Worm (Caenorhabditis elegans) whole organism, L4 larva: ENCODE data around the gene C34C12.8.
"Not testable (repeated sequence)": the region's sequence is repeated elsewhere in the genome, so short reads cannot be mapped to it uniquely, and the experiment has no call there.

Experiments
- F10B5.3 ChIP-seq: sonication (generic microtip); optimal IDR thresholded peaks from 2 replicates; lab custom pipeline; 2016; ENCODE audit warnings: mild to moderate bottlenecking, missing genetic modification characterization, missing compliant biosample characterization
- F44E2.7 ChIP-seq: fragments of 200-800 bp; sonication (Bioruptor generic); IDR thresholded peaks from 2 replicates; pipeline ENCODE4 v2.1.2; 2022; ENCODE audit warnings: missing genetic modification characterization, missing compliant biosample characterization
- Y105C5A.15 ChIP-seq: fragments of 200-800 bp; sonication (Bioruptor generic); IDR thresholded peaks from 2 replicates; pipeline ENCODE4 v1.3.6; 2022; ENCODE audit warnings: missing genetic modification characterization, missing compliant biosample characterization
- aha-1 ChIP-seq: fragments of 150-350 bp; peaks from one replicate; lab custom pipeline; 2014; ENCODE audit warnings: missing biosample characterization, missing genetic modification characterization
- ama-1 ChIP-seq: fragments of 150-350 bp; optimal IDR thresholded peaks from 2 replicates; lab custom pipeline; 2014; ENCODE audit warnings: inconsistent platforms, mixed read lengths
- attf-4 ChIP-seq: sonication (generic microtip); optimal IDR thresholded peaks from 3 replicates; lab custom pipeline; 2017; ENCODE audit warnings: missing biosample characterization, missing genetic modification characterization
- ceh-20 ChIP-seq: fragments of 200-800 bp; sonication (Bioruptor generic); IDR thresholded peaks from 2 replicates; pipeline ENCODE4 v1.3.6; 2022; ENCODE audit warnings: missing genetic modification reagents, missing genetic modification characterization, missing compliant biosample characterization
- ceh-28 ChIP-seq: fragments of 150-350 bp; optimal IDR thresholded peaks from 2 replicates; lab custom pipeline; 2014; ENCODE audit warnings: missing biosample characterization, missing genetic modification reagents, missing genetic modification characterization
- ceh-44 ChIP-seq: fragments of 200-800 bp; sonication (Bioruptor generic); IDR thresholded peaks from 2 replicates; pipeline ENCODE4 v1.3.6; 2022; ENCODE audit warnings: missing genetic modification reagents, missing genetic modification characterization, missing compliant biosample characterization
- ceh-82 ChIP-seq: sonication (generic microtip); optimal IDR thresholded peaks from 2 replicates; lab custom pipeline; 2017; ENCODE audit warnings: missing biosample characterization, missing genetic modification characterization
- cey-2 ChIP-seq: sonication (generic microtip); optimal IDR thresholded peaks from 3 replicates; lab custom pipeline; 2017; ENCODE audit warnings: missing genetic modification characterization, mild to moderate bottlenecking, missing compliant biosample characterization, antibody characterized with exemption, borderline replicate concordance; ENCODE audit not compliant: insufficient read depth
- dmd-6 ChIP-seq: fragments of 200-800 bp; sonication (Bioruptor generic); IDR thresholded peaks from 2 replicates; pipeline ENCODE4 v1.3.6; 2022; ENCODE audit warnings: missing genetic modification reagents, missing genetic modification characterization, missing compliant biosample characterization
- dmd-8 ChIP-seq: fragments of 200-800 bp; sonication (Bioruptor generic); IDR thresholded peaks from 2 replicates; pipeline ENCODE4 v1.3.6; 2022; ENCODE audit warnings: missing genetic modification characterization, missing compliant biosample characterization
- dmd-9 ChIP-seq: fragments of 200-800 bp; sonication (Bioruptor generic); IDR thresholded peaks from 2 replicates; pipeline ENCODE4 v1.3.6; 2022; ENCODE audit warnings: missing genetic modification reagents, missing genetic modification characterization, missing compliant biosample characterization
- duxl-1 ChIP-seq: sonication (generic microtip); optimal IDR thresholded peaks from 2 replicates; lab custom pipeline; 2016; ENCODE audit warnings: mild to moderate bottlenecking, missing genetic modification characterization, moderate library complexity, missing compliant biosample characterization; ENCODE audit not compliant: poor library complexity
- fos-1 ChIP-seq: fragments of 150-350 bp; optimal IDR thresholded peaks from 2 replicates; lab custom pipeline; 2014; ENCODE audit warnings: missing biosample characterization, missing genetic modification characterization
- hif-1 ChIP-seq, 2 experiments: sonication (generic microtip); optimal IDR thresholded peaks; 2 replicates each; lab custom pipeline; 2016 to 2017; ENCODE audit warnings: missing compliant biosample characterization in 2 of 2, missing genetic modification characterization in 2 of 2, missing genetic modification reagents in 2 of 2, missing genotype in 2 of 2, mild to moderate bottlenecking in 1 of 2
- hlh-11 ChIP-seq: fragments of 200-800 bp; sonication (Bioruptor generic); optimal IDR thresholded peaks from 2 replicates; lab custom pipeline; 2018; ENCODE audit warnings: mild to moderate bottlenecking, missing genetic modification characterization, missing compliant biosample characterization
- hlh-30 ChIP-seq: sonication (generic microtip); optimal IDR thresholded peaks from 2 replicates; lab custom pipeline; 2017; ENCODE audit warnings: antibody characterized with exemption, mild to moderate bottlenecking, missing genetic modification characterization, missing compliant biosample characterization; ENCODE audit not compliant: insufficient read depth
- lin-15B ChIP-seq: fragments of 150-350 bp; sonication (generic microtip); optimal IDR thresholded peaks from 3 replicates; lab custom pipeline; 2014; ENCODE audit warnings: missing biosample characterization, missing genetic modification characterization
- lin-29 ChIP-seq: fragments of 200-800 bp; sonication (Bioruptor generic); IDR thresholded peaks from 2 replicates; pipeline ENCODE4 v1.3.6; 2022; ENCODE audit warnings: missing genetic modification reagents, missing genetic modification characterization, missing compliant biosample characterization
- lir-3 ChIP-seq: sonication (generic microtip); optimal IDR thresholded peaks from 2 replicates; lab custom pipeline; 2016; ENCODE audit warnings: mild to moderate bottlenecking, missing genetic modification characterization, missing compliant biosample characterization
- lsy-2 ChIP-seq, 2 experiments: fragments of 150-350 bp in 1 of 2; sonication (generic microtip) in 1 of 2; optimal IDR thresholded peaks; 2 replicates each; lab custom pipeline; 2014 to 2017; ENCODE audit warnings: missing biosample characterization in 2 of 2, missing genetic modification characterization in 2 of 2
- madf-5 ChIP-seq, 2 experiments: fragments of 200-800 bp; sonication (Bioruptor generic); IDR thresholded peaks; 2 replicates each; pipeline ENCODE4 v1.3.6; 2022; ENCODE audit warnings: missing compliant biosample characterization in 2 of 2, missing genetic modification characterization in 2 of 2
- mdl-1 ChIP-seq, 2 experiments: fragments of 150-350 bp in 1 of 2; sonication (generic microtip) in 1 of 2; optimal IDR thresholded peaks; 2 replicates each; lab custom pipeline; 2014 to 2017; ENCODE audit warnings: missing biosample characterization in 2 of 2, missing genetic modification characterization in 2 of 2
- mdt-29 ChIP-seq: fragments of 200-800 bp; sonication (Bioruptor generic); IDR thresholded peaks from 2 replicates; pipeline ENCODE4 v1.3.6; 2022; ENCODE audit warnings: missing genetic modification reagents, missing genetic modification characterization, missing compliant biosample characterization
- mep-1 ChIP-seq: fragments of 150-350 bp; sonication (generic microtip); optimal IDR thresholded peaks from 3 replicates; lab custom pipeline; 2014; ENCODE audit warnings: missing biosample characterization, missing genetic modification characterization
- mxl-3 ChIP-seq: fragments of 200-800 bp; sonication (Bioruptor generic); optimal IDR thresholded peaks from 2 replicates; lab custom pipeline; 2018; ENCODE audit warnings: mild to moderate bottlenecking, missing genetic modification characterization, missing compliant biosample characterization
- nhr-28 ChIP-seq: fragments of 150-350 bp; optimal IDR thresholded peaks from 2 replicates; lab custom pipeline; 2014; ENCODE audit warnings: missing biosample characterization, missing genetic modification characterization
- nhr-41 ChIP-seq: fragments of 200-800 bp; sonication (Bioruptor generic); IDR thresholded peaks from 2 replicates; pipeline ENCODE4 v1.3.6; 2022; ENCODE audit warnings: missing genetic modification reagents, missing genetic modification characterization, missing compliant biosample characterization
- nhr-77 ChIP-seq: fragments of 150-350 bp; optimal IDR thresholded peaks from 2 replicates; lab custom pipeline; 2014; ENCODE audit warnings: missing biosample characterization, missing genetic modification characterization
- pqm-1 ChIP-seq: sonication (generic microtip); optimal IDR thresholded peaks from 2 replicates; lab custom pipeline; 2017; ENCODE audit warnings: missing biosample characterization, missing genetic modification characterization
- rbr-2 ChIP-seq: sonication (generic microtip); optimal IDR thresholded peaks from 2 replicates; lab custom pipeline; 2016; ENCODE audit warnings: missing genotype, missing genetic modification characterization, missing compliant biosample characterization
- set-16 ChIP-seq: fragments of 200-800 bp; sonication (Bioruptor generic); IDR thresholded peaks from 2 replicates; pipeline ENCODE4 v1.3.6; 2022; ENCODE audit warnings: missing genetic modification reagents, missing genetic modification characterization, missing compliant biosample characterization
- spr-1 ChIP-seq: sonication (generic microtip); optimal IDR thresholded peaks from 2 replicates; lab custom pipeline; 2016; ENCODE audit warnings: mild to moderate bottlenecking, missing genetic modification characterization, missing compliant biosample characterization
- unc-39 ChIP-seq: sonication (generic microtip); optimal IDR thresholded peaks from 2 replicates; lab custom pipeline; 2017; ENCODE audit warnings: missing biosample characterization, missing genetic modification characterization
- unc-62 ChIP-seq, 3 experiments: fragments of 150-350 bp in 1 of 3; sonication (generic microtip); optimal IDR thresholded peaks in 2 of 3; peaks in 1 of 3; 1 replicate in 1 of 3; 2 replicates in 2 of 3; lab custom pipeline; 2014 to 2017; ENCODE audit warnings: missing biosample characterization in 3 of 3, missing genetic modification characterization in 3 of 3, missing genetic modification reagents in 3 of 3, missing genotype in 1 of 3
- vab-7 ChIP-seq: fragments of 200-800 bp; sonication (Bioruptor generic); IDR thresholded peaks from 2 replicates; pipeline ENCODE4 v1.3.6; 2022; ENCODE audit warnings: missing genetic modification reagents, missing genetic modification characterization, missing compliant biosample characterization
- ztf-11 ChIP-seq: fragments of 150-350 bp; optimal IDR thresholded peaks from 2 replicates; lab custom pipeline; 2014; ENCODE audit warnings: missing biosample characterization, missing genetic modification characterization

Gene C34C12.8

ce11 chrIII:3428574-3428973 is 31.6 kb upstream of the C34C12.8 start:
- TF ChIP-seq dmd-8 (GFP tag; lab: Robert Waterston, UW) (no peak), unc-62 (GFP tag; optimal IDR thresholded peaks at IDR 0.05 in 1 of 2; lab: Kevin White, UChicago) (peak in 1 of 2 experiments; percentile 95), unc-62 (tag; optimal IDR thresholded peaks at IDR 0.05; lab: Kevin White, UChicago) (no peak)

ce11 chrIII:3429761-3430160 is 30.4 kb upstream of the C34C12.8 start:
- TF ChIP-seq duxl-1 (tag; lab: Kevin White, UChicago) (no peak), ceh-28 (tag; lab: Kevin White, UChicago) (peak; percentile 82)
- TF ChIP-seq, all 104 proteins: peak for 1

ce11 chrIII:3430667-3431066 is 29.5 kb upstream of the C34C12.8 start:
- TF ChIP-seq lin-29, result no peak
- peak; percentile 61 for TF ChIP-seq ceh-28 (tag; lab: Kevin White, UChicago)

- TF ChIP-seq mxl-3 (GFP tag; lab: Kevin White, UChicago), result no peak
- no peak for TF ChIP-seq fos-1 (tag; lab: Kevin White, UChicago)
Measured at ce11 chrIII:3431385-3431784, 28.8 kb upstream of the C34C12.8 start, which contains the start of gene K01A11.1. Gene K01A11.1 (minus strand): TSS chrIII:3431485.

- peak in 1 of 2 experiments; percentile 57 for TF ChIP-seq unc-62 (GFP tag; optimal IDR thresholded peaks at IDR 0.05 in 1 of 2; lab: Kevin White, UChicago)
- not testable (repeated sequence) for TF ChIP-seq unc-62 (tag; optimal IDR thresholded peaks at IDR 0.05; lab: Kevin White, UChicago)
- peak; percentile 84 for TF ChIP-seq set-16
- TF ChIP-seq, all 104 proteins: peak for 2; not testable (repeated sequence) for 102
Measured at ce11 chrIII:3433487-3434131, 26.6 kb upstream of the C34C12.8 start.

ce11 chrIII:3435152-3435551 is 25.1 kb upstream of the C34C12.8 start:
- TF ChIP-seq ceh-20, result no peak
- no peak for TF ChIP-seq F10B5.3
- peak in 1 of 2 experiments; percentile 4 for TF ChIP-seq lsy-2 (tag; optimal IDR thresholded peaks at IDR 0.05; lab: Kevin White, UChicago)
- peak in 1 of 2 experiments; percentile 51 for TF ChIP-seq mdl-1 (tag; optimal IDR thresholded peaks at IDR 0.05; lab: Kevin White, UChicago)
- peak; percentile 41 for TF ChIP-seq hlh-11 (tag; lab: Kevin White, UChicago)
- TF ChIP-seq unc-39 (tag; lab: Kevin White, UChicago), result no peak
- TF ChIP-seq madf-5 (GFP tag; IDR thresholded peaks at IDR 0.05; lab: Robert Waterston, UW), result no peak
- TF ChIP-seq lir-3 (tag; lab: Kevin White, UChicago), result no peak
- TF ChIP-seq ztf-11, result no peak
- no peak for TF ChIP-seq cey-2 (tag; lab: Kevin White, UChicago)
- no peak for TF ChIP-seq ceh-82 (tag; lab: Kevin White, UChicago)
- TF ChIP-seq fos-1 (tag; lab: Kevin White, UChicago), result no peak
- no peak for TF ChIP-seq spr-1 (tag; lab: Kevin White, UChicago)
- TF ChIP-seq nhr-77 (tag; lab: Kevin White, UChicago), result no peak
- TF ChIP-seq lin-15B, result no peak
- no peak for TF ChIP-seq attf-4
- TF ChIP-seq Y105C5A.15 (GFP tag; lab: Robert Waterston, UW), result no peak
- TF ChIP-seq aha-1 (tag; lab: Kevin White, UChicago), result no peak
- TF ChIP-seq dmd-9 (GFP tag; lab: Robert Waterston, UW), result no peak
- peak; percentile 60 for TF ChIP-seq dmd-6 (GFP tag; lab: Robert Waterston, UW)
- TF ChIP-seq vab-7 (GFP tag; lab: Robert Waterston, UW), result no peak
- TF ChIP-seq hif-1 (tag; optimal IDR thresholded peaks at IDR 0.05; lab: Kevin White, UChicago), result no peak
- TF ChIP-seq unc-62 (GFP tag; optimal IDR thresholded peaks at IDR 0.05 in 1 of 2; lab: Kevin White, UChicago), result peak in 1 of 2 experiments; percentile 99
- no peak for TF ChIP-seq unc-62 (tag; optimal IDR thresholded peaks at IDR 0.05; lab: Kevin White, UChicago)
- peak; percentile 60 for TF ChIP-seq pqm-1
- no peak for TF ChIP-seq ama-1 (lab: Kevin White, UChicago)
- TF ChIP-seq mep-1 (tag; lab: Kevin White, UChicago), result no peak
- no peak for TF ChIP-seq nhr-41 (GFP tag; lab: Robert Waterston, UW)
- TF ChIP-seq hlh-30 (tag; lab: Kevin White, UChicago), result no peak
- TF ChIP-seq rbr-2 (tag; lab: Kevin White, UChicago), result no peak
- no peak for TF ChIP-seq mdt-29
- no peak for TF ChIP-seq ceh-44
- TF ChIP-seq nhr-28 (tag; lab: Kevin White, UChicago), result peak; percentile 72
- no peak for TF ChIP-seq F44E2.7 (GFP tag; lab: Robert Waterston, UW)
